Worm (Caenorhabditis elegans) whole organism, young adult: ENCODE data around the gene viro-2.

Source experiments
- B0019.2 ChIP-seq: fragments of 200-800 bp; sonication (Bioruptor generic); conservative IDR thresholded peaks from 2 replicates; pipeline ENCODE4 v1.3.6; 2022; ENCODE audit warnings: missing genetic modification reagents, missing genetic modification characterization, missing compliant biosample characterization
- F10E7.11 ChIP-seq: sonication (generic microtip); optimal IDR thresholded peaks from 2 replicates; lab custom pipeline; 2017; ENCODE audit warnings: mild to moderate bottlenecking, missing genetic modification characterization, moderate library complexity, missing compliant biosample characterization
- F33H1.4 ChIP-seq: fragments of 200-800 bp; sonication (Bioruptor generic); IDR thresholded peaks from 2 replicates; pipeline ENCODE4 v1.3.6; 2022; ENCODE audit warnings: missing genetic modification reagents, missing genetic modification characterization, missing compliant biosample characterization
- F37B4.10 ChIP-seq: fragments of 200-800 bp; sonication (Bioruptor generic); IDR thresholded peaks from 2 replicates; pipeline ENCODE4 v1.3.6; 2022; ENCODE audit warnings: missing genetic modification characterization, missing compliant biosample characterization
- K11D2.4 ChIP-seq: fragments of 200-800 bp; sonication (Bioruptor generic); IDR thresholded peaks from 2 replicates; pipeline ENCODE4 v1.3.6; 2022; ENCODE audit warnings: missing genetic modification reagents, missing genetic modification characterization, missing compliant biosample characterization
- Y53G8AR.9 ChIP-seq: fragments of 200-800 bp; sonication (Bioruptor generic); conservative IDR thresholded peaks from 2 replicates; pipeline ENCODE4 v1.3.6; 2022; ENCODE audit warnings: missing genetic modification reagents, missing genetic modification characterization, missing compliant biosample characterization
- Y56A3A.18 ChIP-seq: fragments of 200-800 bp; sonication (Bioruptor generic); IDR thresholded peaks from 2 replicates; pipeline ENCODE4 v1.3.6; 2022; ENCODE audit warnings: missing genetic modification reagents, missing genetic modification characterization, missing compliant biosample characterization
- Y67H2A.10 ChIP-seq: fragments of 200-800 bp; sonication (Bioruptor generic); conservative IDR thresholded peaks from 2 replicates; pipeline ENCODE4 v1.3.6; 2022; ENCODE audit warnings: missing genetic modification reagents, missing genetic modification characterization, missing compliant biosample characterization
- ZK185.1 ChIP-seq: sonication (generic microtip); optimal IDR thresholded peaks from 2 replicates; lab custom pipeline; 2016; ENCODE audit warnings: mild to moderate bottlenecking, missing genetic modification characterization, missing compliant biosample characterization; ENCODE audit not compliant: poor library complexity, severe bottlenecking
- attf-3 ChIP-seq: fragments of 200-800 bp; sonication (Bioruptor generic); conservative IDR thresholded peaks from 2 replicates; pipeline ENCODE4 v1.3.6; 2022; ENCODE audit warnings: missing genetic modification reagents, missing genetic modification characterization, missing compliant biosample characterization
- cebp-1 ChIP-seq, 2 experiments: fragments of 200-800 bp in 1 of 2; sonication (Bioruptor generic) in 1 of 2; sonication (generic microtip) in 1 of 2; IDR thresholded peaks in 1 of 2; optimal IDR thresholded peaks in 1 of 2; 2 replicates each; pipeline versions ENCODE4 v1.3.6 to Lab custom; 2017 to 2022; ENCODE audit warnings: missing compliant biosample characterization in 2 of 2, missing genetic modification characterization in 2 of 2, mild to moderate bottlenecking in 1 of 2, missing genetic modification reagents in 1 of 2, moderate library complexity in 1 of 2
- ceh-27 ChIP-seq: fragments of 200-800 bp; sonication (Bioruptor generic); optimal IDR thresholded peaks from 2 replicates; lab custom pipeline; 2018; ENCODE audit warnings: mild to moderate bottlenecking, missing genetic modification characterization, moderate library complexity, missing compliant biosample characterization
- ceh-91 ChIP-seq: fragments of 200-800 bp; sonication (Bioruptor generic); IDR thresholded peaks from 2 replicates; pipeline ENCODE4 v1.3.6; 2022; ENCODE audit warnings: missing genetic modification reagents, missing genetic modification characterization, missing compliant biosample characterization
- dpl-1 ChIP-seq: fragments of 150-350 bp; optimal IDR thresholded peaks from 2 replicates; lab custom pipeline; 2014; ENCODE audit warnings: missing biosample characterization, missing genetic modification reagents, missing genetic modification characterization
- efl-1 ChIP-seq: fragments of 150-350 bp; optimal IDR thresholded peaks from 2 replicates; lab custom pipeline; 2014; ENCODE audit warnings: missing biosample characterization, missing genetic modification reagents, missing genetic modification characterization
- egl-44 ChIP-seq: fragments of 200-800 bp; sonication (Bioruptor generic); IDR thresholded peaks from 2 replicates; pipeline ENCODE4 v1.3.6; 2022; ENCODE audit warnings: missing genetic modification reagents, missing genetic modification characterization, missing compliant biosample characterization
- ekl-4 ChIP-seq: fragments of 200-800 bp; sonication (Bioruptor generic); IDR thresholded peaks from 2 replicates; pipeline ENCODE4 v1.3.6; 2022; ENCODE audit warnings: missing genetic modification reagents, missing genetic modification characterization, missing compliant biosample characterization
- hmg-1.2 ChIP-seq: fragments of 200-800 bp; sonication (Bioruptor generic); IDR thresholded peaks from 2 replicates; pipeline ENCODE4 v1.3.6; 2022; ENCODE audit warnings: missing genetic modification reagents, missing genetic modification characterization, missing compliant biosample characterization
- hsf-1 ChIP-seq: fragments of 200-800 bp; sonication (Bioruptor generic); IDR thresholded peaks from 2 replicates; pipeline ENCODE4 v1.3.6; 2022; ENCODE audit warnings: missing genetic modification reagents, missing genetic modification characterization, missing compliant biosample characterization
- let-526 ChIP-seq: fragments of 200-800 bp; sonication (Bioruptor generic); IDR thresholded peaks from 2 replicates; pipeline ENCODE4 v1.3.6; 2022; ENCODE audit warnings: missing genetic modification reagents, missing genetic modification characterization, missing compliant biosample characterization
- lin-40 ChIP-seq: sonication (generic microtip); optimal IDR thresholded peaks from 2 replicates; lab custom pipeline; 2016; ENCODE audit warnings: missing genetic modification characterization, mild to moderate bottlenecking, missing compliant biosample characterization, missing genotype, missing genetic modification reagents
- lin-54 ChIP-seq: fragments of 200-800 bp; sonication (Bioruptor generic); optimal IDR thresholded peaks from 2 replicates; lab custom pipeline; 2018; ENCODE audit warnings: mild to moderate bottlenecking, missing genetic modification characterization, missing compliant biosample characterization
- lir-1 ChIP-seq: fragments of 200-800 bp; sonication (Bioruptor generic); conservative IDR thresholded peaks from 2 replicates; pipeline ENCODE4 v1.3.6; 2022; ENCODE audit warnings: missing genetic modification reagents, missing genetic modification characterization, missing compliant biosample characterization
- lsl-1 ChIP-seq: fragments of 200-800 bp; sonication (Bioruptor generic); optimal IDR thresholded peaks from 2 replicates; lab custom pipeline; 2018; ENCODE audit warnings: mild to moderate bottlenecking, missing genetic modification characterization, moderate library complexity, missing compliant biosample characterization
- madf-8 ChIP-seq: fragments of 200-800 bp; sonication (Bioruptor generic); conservative IDR thresholded peaks from 2 replicates; pipeline ENCODE4 v1.3.6; 2022; ENCODE audit warnings: missing genetic modification reagents, missing genetic modification characterization, missing compliant biosample characterization
- nhr-90 ChIP-seq: sonication (generic microtip); optimal IDR thresholded peaks from 2 replicates; lab custom pipeline; 2016; ENCODE audit warnings: missing genotype, mild to moderate bottlenecking, missing genetic modification characterization, missing compliant biosample characterization
- snpc-1.1 ChIP-seq: sonication (generic microtip); optimal IDR thresholded peaks from 2 replicates; lab custom pipeline; 2017; ENCODE audit warnings: missing genetic modification characterization, mild to moderate bottlenecking, missing compliant biosample characterization, antibody characterized with exemption, moderate library complexity, missing genotype, missing genetic modification reagents; ENCODE audit not compliant: insufficient read depth
- snpc-1.3 ChIP-seq: sonication (generic microtip); optimal IDR thresholded peaks from 2 replicates; lab custom pipeline; 2017; ENCODE audit warnings: missing genetic modification characterization, mild to moderate bottlenecking, missing compliant biosample characterization, antibody characterized with exemption, moderate library complexity, missing genotype, missing genetic modification reagents; ENCODE audit not compliant: insufficient read depth
- snpc-3.4 ChIP-seq: sonication (generic microtip); optimal IDR thresholded peaks from 2 replicates; lab custom pipeline; 2017; ENCODE audit warnings: missing genetic modification characterization, mild to moderate bottlenecking, missing compliant biosample characterization, antibody characterized with exemption, moderate library complexity, missing genotype, missing genetic modification reagents
- snpc-4 ChIP-seq, 5 experiments: fragments of 150-350 bp in 1 of 5; sonication (generic microtip) in 4 of 5; optimal IDR thresholded peaks; 2 replicates each; lab custom pipeline; 2014 to 2018; ENCODE audit warnings: missing genetic modification characterization in 5 of 5, missing biosample characterization in 3 of 5, antibody characterized with exemption in 2 of 5, mild to moderate bottlenecking in 2 of 5, missing compliant biosample characterization in 2 of 5, missing genotype in 2 of 5, moderate library complexity in 2 of 5, missing genetic modification reagents in 1 of 5
- tlf-1 ChIP-seq: fragments of 200-800 bp; sonication (Bioruptor generic); optimal IDR thresholded peaks from 2 replicates; lab custom pipeline; 2018; ENCODE audit warnings: mild to moderate bottlenecking, missing genetic modification characterization, missing compliant biosample characterization
- unc-130 ChIP-seq: sonication (generic microtip); optimal IDR thresholded peaks from 2 replicates; lab custom pipeline; 2016; ENCODE audit warnings: missing genetic modification reagents, missing genetic modification characterization, missing compliant biosample characterization
- ztf-25 ChIP-seq: fragments of 200-800 bp; sonication (Bioruptor generic); IDR thresholded peaks from 2 replicates; pipeline ENCODE4 v1.3.6; 2022; ENCODE audit warnings: missing genetic modification reagents, missing genetic modification characterization, missing compliant biosample characterization

viro-2 gene

DNA sequence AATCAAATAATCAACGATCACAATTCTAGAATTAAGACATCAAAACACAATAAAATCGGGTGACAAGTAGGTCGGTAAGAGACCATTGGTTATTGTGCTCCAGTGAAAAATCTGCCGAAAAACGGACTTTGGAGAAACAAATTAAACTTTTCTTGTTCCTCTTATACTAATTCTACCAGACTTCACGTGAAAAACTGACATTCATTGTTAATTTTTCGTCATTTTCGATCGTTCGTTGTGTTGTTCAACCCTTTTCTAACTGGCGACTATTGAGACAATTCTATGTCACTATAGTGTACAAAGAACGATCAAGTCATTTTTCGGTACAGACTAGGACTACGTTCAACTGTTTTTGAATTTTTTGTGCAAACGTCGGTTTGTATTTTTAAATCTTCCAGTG is 8.2 kb upstream of the viro-2 start (continued):
- no peak for TF ChIP-seq B0019.2 (GFP tag; lab: Robert Waterston, UW)
- peak; percentile 29 for TF ChIP-seq lin-40 (tag; lab: Kevin White, UChicago)
- 0 out of 2 replicates have a peak, but pooled peaks have one; percentile 37 for TF ChIP-seq hsf-1
- TF ChIP-seq tlf-1 (GFP tag; lab: Kevin White, UChicago): no peak
- TF ChIP-seq Y53G8AR.9 (GFP tag; lab: Robert Waterston, UW): 0 out of 2 replicates have a peak, but pooled peaks have one; percentile 13
- no peak for TF ChIP-seq Y67H2A.10 (GFP tag; lab: Robert Waterston, UW)
- TF ChIP-seq snpc-3.4: no peak
- TF ChIP-seq lir-1 (GFP tag; lab: Robert Waterston, UW): no peak
- TF ChIP-seq, all 124 proteins: peak for 9

DNA sequence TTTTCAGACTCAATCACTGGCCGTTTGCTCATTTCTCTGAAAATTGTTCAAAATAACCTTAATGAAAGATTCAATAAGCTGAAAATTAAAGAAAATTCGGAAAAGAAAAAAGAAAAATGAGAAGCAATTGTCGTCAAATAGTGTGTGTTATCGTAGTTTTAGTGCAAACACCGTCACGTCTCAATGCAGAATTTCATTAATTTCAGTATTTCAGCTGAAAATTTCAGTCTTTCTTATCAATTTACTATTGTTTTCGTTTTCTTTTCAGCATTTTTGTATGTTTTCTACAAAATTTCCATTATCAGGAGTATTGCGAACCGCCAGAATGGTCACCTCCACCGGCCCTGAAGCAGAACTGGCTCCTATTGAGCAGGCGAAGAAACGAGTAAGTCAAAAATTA is 5.8 kb upstream of the viro-2 start, which contains the start of the genes B0280.9 and rpia-1:
Gene B0280.9, minus strand, starts transcription at position 36 of the 400 bp plus-strand sequence.
Gene rpia-1, plus strand, starts transcription at position 269 of the 400 bp plus-strand sequence.
- TF ChIP-seq snpc-1.1 (peak; percentile 32), snpc-3.4 (peak; percentile 12), ekl-4 (no peak), hmg-1.2 (GFP tag; lab: Robert Waterston, UW) (peak; percentile 28; the same call in 1 of the 2 replicates), snpc-4 (GFP tag; optimal IDR thresholded peaks at IDR 0.05; lab: Kevin White, UChicago) (no peak), snpc-4 (tag; optimal IDR thresholded peaks at IDR 0.05; lab: Kevin White, UChicago) (peak in 1 of 4 experiments; percentile 13), F33H1.4 (GFP tag; lab: Robert Waterston, UW) (no peak), egl-44 (GFP tag; lab: Robert Waterston, UW) (no peak), madf-8 (GFP tag; lab: Robert Waterston, UW) (no peak), cebp-1 (GFP tag; IDR thresholded peaks at IDR 0.05; lab: Robert Waterston, UW) (no peak), cebp-1 (tag; optimal IDR thresholded peaks at IDR 0.05; lab: Kevin White, UChicago) (peak; percentile 6), Y56A3A.18 (GFP tag; lab: Robert Waterston, UW) (no peak), K11D2.4 (GFP tag; lab: Robert Waterston, UW) (no peak), lsl-1 (GFP tag; lab: Kevin White, UChicago) (peak; percentile 14), ztf-25 (GFP tag; lab: Robert Waterston, UW) (no peak), snpc-1.3 (peak; percentile 41)

DNA sequence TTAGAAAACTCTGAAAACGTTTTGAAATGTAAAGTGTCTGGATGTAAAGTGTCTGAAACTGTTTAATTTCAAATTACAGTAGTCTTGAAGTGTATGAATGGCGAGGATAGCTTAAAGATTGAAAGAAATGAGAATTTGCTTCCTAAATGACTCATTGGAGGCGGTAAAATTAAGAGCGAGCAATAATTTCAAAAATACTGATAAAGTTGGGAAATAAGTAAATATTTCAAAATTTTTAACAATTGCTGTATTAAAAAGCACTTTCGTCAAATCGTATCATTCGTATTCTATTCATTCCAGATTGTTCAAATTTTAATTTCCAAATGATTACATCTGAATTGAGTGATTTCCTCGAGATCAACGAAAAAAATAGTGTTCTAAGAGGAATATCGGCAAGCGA is 4.3 kb upstream of the viro-2 start, which contains the start of gene B0280.2:
Gene B0280.2, plus strand, starts transcription at position 301 of the 400 bp plus-strand sequence.
- no peak for TF ChIP-seq let-526 (GFP tag; lab: Robert Waterston, UW)
- TF ChIP-seq ceh-27 (GFP tag; lab: Kevin White, UChicago): no peak
- TF ChIP-seq unc-130 (GFP tag; lab: Kevin White, UChicago): no peak
- no peak for TF ChIP-seq ceh-91
- no peak for TF ChIP-seq dpl-1 (GFP tag; lab: Kevin White, UChicago)
- no peak for TF ChIP-seq F37B4.10 (GFP tag; lab: Robert Waterston, UW)
- no peak for TF ChIP-seq F10E7.11 (tag; lab: Kevin White, UChicago)
- no peak for TF ChIP-seq hsf-1

DNA sequence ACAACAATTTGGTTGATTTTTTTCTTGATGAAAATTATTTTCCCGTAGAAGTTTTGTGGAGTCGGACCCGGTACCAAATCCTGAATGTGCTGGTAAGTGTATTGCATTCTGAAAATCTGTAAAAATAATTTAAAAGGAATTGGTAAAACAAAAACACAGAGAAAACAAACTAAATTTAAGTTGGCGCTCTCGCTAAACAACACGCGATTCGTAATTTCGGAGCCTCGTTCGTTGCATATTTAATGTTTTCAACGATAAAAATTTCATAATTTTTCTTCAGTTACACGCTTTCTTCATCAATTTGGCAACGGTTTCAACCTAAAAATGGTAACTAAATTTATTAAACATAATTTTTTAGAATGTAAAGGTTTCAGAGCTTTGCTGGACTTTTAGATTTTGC is 4.9 kb downstream of the viro-2 start, which contains the start of the genes pot-1 and ggtb-1:
Gene pot-1, minus strand, starts transcription at position 120 of the 400 bp plus-strand sequence.
Gene ggtb-1, plus strand, starts transcription at position 208 of the 400 bp plus-strand sequence.
- TF ChIP-seq K11D2.4 (GFP tag; lab: Robert Waterston, UW): no peak
- TF ChIP-seq ZK185.1: no peak
- no peak for TF ChIP-seq efl-1 (GFP tag; lab: Kevin White, UChicago)
- no peak for TF ChIP-seq nhr-90 (tag; lab: Kevin White, UChicago)
- peak; percentile 14 for TF ChIP-seq lin-54
- peak; percentile 91 for TF ChIP-seq attf-3
